Fruit fly (Drosophila melanogaster) whole organism, pupa: Measurements from ENCODE around the gene CG42655.

Source experiments
- CG12605 ChIP-seq: fragments of 200-800 bp; sonication (Bioruptor generic); IDR thresholded peaks from 2 replicates; pipeline ENCODE4 v1.3.6; 2022; ENCODE audit warnings: missing biosample characterization, missing genetic modification characterization
- CG13204 ChIP-seq: fragments of 200-800 bp; sonication (Bioruptor generic); optimal IDR thresholded peaks from 2 replicates; lab custom pipeline; 2018; ENCODE audit warnings: missing biosample characterization, mild to moderate bottlenecking, missing genetic modification characterization, moderate library complexity
- CG8159 ChIP-seq: fragments of 200-800 bp; sonication (Bioruptor generic); optimal IDR thresholded peaks from 3 replicates; lab custom pipeline; 2018; ENCODE audit warnings: missing biosample characterization, mild to moderate bottlenecking, missing genetic modification characterization, moderate library complexity
- Ets98B ChIP-seq: fragments of 200-800 bp; sonication (Bioruptor generic); IDR thresholded peaks from 2 replicates; pipeline ENCODE4 v1.3.6; 2022; ENCODE audit warnings: missing biosample characterization, missing genetic modification characterization
- Pif1B ChIP-seq: fragments of 200-800 bp; sonication (Bioruptor generic); optimal IDR thresholded peaks from 3 replicates; lab custom pipeline; 2016; ENCODE audit warnings: missing biosample characterization, missing genetic modification characterization
- gl ChIP-seq: fragments of 200-800 bp; sonication (Bioruptor generic); optimal IDR thresholded peaks from 2 replicates; lab custom pipeline; 2018; ENCODE audit warnings: missing biosample characterization, mild to moderate bottlenecking, missing genetic modification characterization
- rn ChIP-seq: fragments of 200-800 bp; sonication (Bioruptor generic); IDR thresholded peaks from 2 replicates; pipeline ENCODE4 v1.3.6; 2022; ENCODE audit warnings: missing biosample characterization, missing genetic modification characterization

- TF ChIP-seq rn (GFP tag; lab: Robert Waterston, UW) (no peak), gl (tag; lab: Kevin White, UChicago) (no peak), CG12605 (GFP tag; lab: Robert Waterston, UW) (no peak), CG13204 (GFP tag; lab: Kevin White, UChicago) (no peak), CG8159 (tag; lab: Kevin White, UChicago) (no peak), Pif1B (GFP tag; lab: Kevin White, UChicago) (no peak), Ets98B (GFP tag; lab: Robert Waterston, UW) (no peak)
These were observed 13.2 kb downstream of the CG42655 start for dm6 chr3L:19940349-19940748.
